Worm (Caenorhabditis elegans): ENCODE results near the gene cpsf-3.

- no peak for TF ChIP-seq ztf-23 (GFP tag; IDR thresholded peaks at IDR 0.05)
- TF ChIP-seq flt-1 (GFP tag; IDR thresholded peaks at IDR 0.05), result no peak
Observed at ce11 chrIV:13252211-13252610, 30.5 kb downstream of the cpsf-3 start, which contains the start of gene ttr-51.

All from whole organism, midembryonic.